Fruit fly (Drosophila melanogaster) whole organism, wandering third instar larva: ENCODE results near the gene Peritrophin-A.
"Not testable (repeated sequence)": the region's sequence is repeated elsewhere in the genome, so short reads cannot be mapped to it uniquely, and the experiment has no call there.

ENCODE experiments used
- Abd-B ChIP-seq: fragments of >200 bp; optimal IDR thresholded peaks from 2 replicates; lab custom pipeline; 2017; ENCODE audit warnings: missing biosample characterization, missing genetic modification characterization
- CG32264 ChIP-seq: fragments of 200-800 bp; sonication (Bioruptor generic); optimal IDR thresholded peaks from 2 replicates; lab custom pipeline; 2016; ENCODE audit warnings: missing biosample characterization, missing genetic modification characterization
- CG9705 ChIP-seq: fragments of 200-800 bp; sonication (Bioruptor generic); optimal IDR thresholded peaks from 2 replicates; lab custom pipeline; 2018; ENCODE audit warnings: missing biosample characterization, mild to moderate bottlenecking, missing genetic modification characterization
- CrebA ChIP-seq: fragments of 200-800 bp; sonication (Bioruptor generic); optimal IDR thresholded peaks from 2 replicates; lab custom pipeline; 2016; ENCODE audit warnings: missing biosample characterization, mild to moderate bottlenecking, missing genetic modification characterization, borderline replicate concordance
- Dif ChIP-seq: fragments of 200-275, 200-300 bp; sonication (Bioruptor generic); optimal IDR thresholded peaks from 2 replicates; lab custom pipeline; 2018; ENCODE audit warnings: missing biosample characterization, missing genetic modification characterization; ENCODE audit not compliant: partially characterized antibody
- HLH106 ChIP-seq: fragments of 200-800 bp; optimal IDR thresholded peaks from 3 replicates; lab custom pipeline; 2019; ENCODE audit warnings: missing biosample characterization, mild to moderate bottlenecking, missing genetic modification characterization, moderate library complexity
- Hnf4 ChIP-seq: fragments of 200-800 bp; sonication (Bioruptor generic); optimal IDR thresholded peaks from 2 replicates; lab custom pipeline; 2016; ENCODE audit warnings: missing biosample characterization, mild to moderate bottlenecking, missing genetic modification characterization
- Hr78 ChIP-seq: fragments of >200 bp; optimal IDR thresholded peaks from 2 replicates; lab custom pipeline; 2017; ENCODE audit warnings: missing biosample characterization, missing genetic modification characterization
- Jra ChIP-seq: sonication (Bioruptor generic); optimal IDR thresholded peaks from 2 replicates; lab custom pipeline; 2016; ENCODE audit warnings: missing biosample characterization, missing genetic modification characterization
- Myc ChIP-seq: fragments of >200 bp; optimal IDR thresholded peaks from 2 replicates; lab custom pipeline; 2017
- N ChIP-seq: fragments of >200 bp; optimal IDR thresholded peaks from 2 replicates; lab custom pipeline; 2018; ENCODE audit warnings: missing biosample characterization, missing external identifiers, missing genetic modification characterization
- OdsH ChIP-seq: fragments of 200-800 bp; sonication (Bioruptor generic); optimal IDR thresholded peaks from 2 replicates; lab custom pipeline; 2016; ENCODE audit warnings: missing biosample characterization, mild to moderate bottlenecking, missing genetic modification characterization
- Rel ChIP-seq, 2 experiments: fragments of 200-800 bp; sonication (Bioruptor generic) in 1 of 2; optimal IDR thresholded peaks; 2 replicates in 1 of 2; 3 replicates in 1 of 2; lab custom pipeline; 2016 to 2019; ENCODE audit warnings: mild to moderate bottlenecking in 2 of 2, missing biosample characterization in 2 of 2, missing genetic modification characterization in 2 of 2, moderate library complexity in 1 of 2
- Sp1 ChIP-seq: fragments of 200-800 bp; sonication (Bioruptor generic); optimal IDR thresholded peaks from 3 replicates; lab custom pipeline; 2019; ENCODE audit warnings: missing biosample characterization, mild to moderate bottlenecking, missing genetic modification characterization, moderate library complexity
- Vsx2 ChIP-seq: fragments of 200-300, 225-300 bp; sonication (Bioruptor generic); optimal IDR thresholded peaks from 2 replicates; lab custom pipeline; 2018; ENCODE audit warnings: missing biosample characterization, missing genetic modification characterization; ENCODE audit not compliant: partially characterized antibody
- brk ChIP-seq: fragments of 200-800 bp; sonication (Bioruptor generic); optimal IDR thresholded peaks from 2 replicates; lab custom pipeline; 2016; ENCODE audit warnings: missing biosample characterization, mild to moderate bottlenecking, missing genetic modification characterization
- dl ChIP-seq, 2 experiments: fragments of 175-275, 200-275 bp in 1 of 2; fragments of 200-275 bp in 1 of 2; sonication (Bioruptor generic); optimal IDR thresholded peaks; lab custom pipeline; 2018; ENCODE audit warnings: mild to moderate bottlenecking in 2 of 2, missing biosample characterization in 2 of 2, missing genetic modification characterization in 2 of 2, moderate library complexity in 2 of 2; ENCODE audit not compliant: partially characterized antibody in 2 of 2, insufficient read depth in 1 of 2
- dmrt93B ChIP-seq: fragments of 200-800 bp; sonication (Bioruptor generic); optimal IDR thresholded peaks from 2 replicates; lab custom pipeline; 2018; ENCODE audit warnings: missing biosample characterization, mild to moderate bottlenecking, missing genetic modification characterization
- ey ChIP-seq: fragments of 200-800 bp; sonication (Bioruptor generic); optimal IDR thresholded peaks from 2 replicates; lab custom pipeline; 2016; ENCODE audit warnings: missing biosample characterization, missing genetic modification characterization
- foxo ChIP-seq, 2 experiments: fragments of 200-800 bp; sonication (Bioruptor generic); optimal IDR thresholded peaks; 2 replicates in 1 of 2; 3 replicates in 1 of 2; lab custom pipeline; 2016 to 2017; ENCODE audit warnings: missing biosample characterization in 2 of 2, missing genetic modification characterization in 2 of 2
- fru ChIP-seq: fragments of 200-800 bp; sonication (Bioruptor generic); optimal IDR thresholded peaks from 3 replicates; lab custom pipeline; 2016; ENCODE audit warnings: missing biosample characterization, mild to moderate bottlenecking, missing genetic modification characterization
- h ChIP-seq: fragments of 200-800 bp; sonication (Bioruptor generic); optimal IDR thresholded peaks from 3 replicates; lab custom pipeline; 2016; ENCODE audit warnings: missing biosample characterization, mild to moderate bottlenecking, missing genetic modification characterization
- jim ChIP-seq: fragments of 175-275, 200-325 bp; sonication (Bioruptor generic); optimal IDR thresholded peaks from 2 replicates; lab custom pipeline; 2016; ENCODE audit warnings: missing biosample characterization, mild to moderate bottlenecking, missing genetic modification characterization
- pan ChIP-seq: fragments of >200 bp; optimal IDR thresholded peaks from 2 replicates; lab custom pipeline; 2017
- psq ChIP-seq: fragments of 200-800 bp; sonication (Bioruptor generic); optimal IDR thresholded peaks from 3 replicates; lab custom pipeline; 2017; ENCODE audit warnings: missing biosample characterization, mild to moderate bottlenecking, missing genetic modification characterization, moderate library complexity
- rgr ChIP-seq: fragments of 200-800 bp; sonication (Bioruptor generic); optimal IDR thresholded peaks from 3 replicates; lab custom pipeline; 2016; ENCODE audit warnings: missing biosample characterization, mild to moderate bottlenecking, missing genetic modification characterization
- sv ChIP-seq: fragments of 200-800 bp; sonication (Bioruptor generic); optimal IDR thresholded peaks from 3 replicates; lab custom pipeline; 2016; ENCODE audit warnings: missing biosample characterization, missing genetic modification characterization
- tai ChIP-seq: sonication (Bioruptor generic); optimal IDR thresholded peaks from 2 replicates; lab custom pipeline; 2016; ENCODE audit warnings: missing biosample characterization, missing genetic modification characterization
- woc ChIP-seq: sonication (Bioruptor generic); optimal IDR thresholded peaks from 2 replicates; lab custom pipeline; 2016; ENCODE audit warnings: missing biosample characterization, mild to moderate bottlenecking, missing genetic modification characterization

Peritrophin-A gene

dm6 chrX:20251586-20252160 lies 7.2 kb downstream of the Peritrophin-A start:
- TF ChIP-seq N (GFP tag; lab: Kevin White, UChicago) = peak; percentile 35
- no peak for TF ChIP-seq tai (GFP tag; lab: Kevin White, UChicago)
- peak; percentile 5 for TF ChIP-seq Jra (GFP tag; lab: Kevin White, UChicago)

- TF ChIP-seq Abd-B (GFP tag; lab: Kevin White, UChicago) = no peak
- no peak for TF ChIP-seq psq (GFP tag; lab: Kevin White, UChicago)
- no peak for TF ChIP-seq tai (GFP tag; lab: Kevin White, UChicago)
- no peak for TF ChIP-seq brk (GFP tag; lab: Kevin White, UChicago)
- no peak for TF ChIP-seq Hr78 (GFP tag; lab: Kevin White, UChicago)
- TF ChIP-seq CrebA (GFP tag; lab: Kevin White, UChicago) = no peak
- no peak for TF ChIP-seq Sp1 (GFP tag; lab: Kevin White, UChicago)
- no peak for TF ChIP-seq Hnf4 (GFP tag; lab: Kevin White, UChicago)
- no peak for TF ChIP-seq rgr
- TF ChIP-seq CG32264 (GFP tag; lab: Kevin White, UChicago) = no peak
- no peak for TF ChIP-seq fru
- no peak for TF ChIP-seq N (GFP tag; lab: Kevin White, UChicago)
These were observed 11.5 kb downstream of the Peritrophin-A start for dm6 chrX:20255977-20256376.

dm6 chrX:20256849-20257590 lies 12.6 kb downstream of the Peritrophin-A start, which contains the start of gene CG17065:
Gene CG17065 (minus strand): TSS chrX:20257199.
- TF ChIP-seq Myc (peak; percentile 99), dmrt93B (GFP tag; lab: Kevin White, UChicago) (peak; percentile 5), tai (GFP tag; lab: Kevin White, UChicago) (no peak), woc (peak; percentile 90), fru (no peak), foxo (GFP tag; optimal IDR thresholded peaks at IDR 0.05; lab: Kevin White, UChicago) (peak in 1 of 2 experiments; percentile 15), Dif (GFP tag; lab: Kevin White, UChicago) (peak; percentile 39), HLH106 (tag; lab: Kevin White, UChicago) (peak; percentile 55), sv (peak; percentile 6), Sp1 (GFP tag; lab: Kevin White, UChicago) (peak; percentile 24), rgr (peak; percentile 5), h (GFP tag; lab: Kevin White, UChicago) (peak; percentile 25), Abd-B (GFP tag; lab: Kevin White, UChicago) (no peak), Hr78 (GFP tag; lab: Kevin White, UChicago) (no peak), CG9705 (GFP tag; lab: Kevin White, UChicago) (peak; percentile 10)

dm6 chrX:20258939-20259338 lies 14.5 kb downstream of the Peritrophin-A start, which contains the start of gene CG42577:
Gene CG42577 (plus strand): TSS chrX:20259239.
- not testable (repeated sequence) for TF ChIP-seq brk, Hr78, OdsH (GFP tag; lab: Kevin White, UChicago)

- TF ChIP-seq dl (GFP tag; optimal IDR thresholded peaks at IDR 0.05; lab: Kevin White, UChicago; ENCODE audit: insufficient read depth in 1 of 2, partially characterized antibody in 2 of 2) = no peak
- TF ChIP-seq fru = no peak
- no peak for TF ChIP-seq Rel (GFP tag; optimal IDR thresholded peaks at IDR 0.05; lab: Kevin White, UChicago)
- TF ChIP-seq Rel (tag; optimal IDR thresholded peaks at IDR 0.05; lab: Kevin White, UChicago) = no peak
- no peak for TF ChIP-seq Myc
- TF ChIP-seq Dif (GFP tag; lab: Kevin White, UChicago) = no peak
- no peak for TF ChIP-seq jim (GFP tag; lab: Kevin White, UChicago)
- no peak for TF ChIP-seq pan (lab: Kevin White, UChicago)
- no peak for TF ChIP-seq HLH106 (tag; lab: Kevin White, UChicago)
- no peak for TF ChIP-seq sv
- no peak for TF ChIP-seq Sp1 (GFP tag; lab: Kevin White, UChicago)
- no peak for TF ChIP-seq dmrt93B (GFP tag; lab: Kevin White, UChicago)
- no peak for TF ChIP-seq h (GFP tag; lab: Kevin White, UChicago)
- no peak for TF ChIP-seq Vsx2 (GFP tag; lab: Kevin White, UChicago)
- TF ChIP-seq N (GFP tag; lab: Kevin White, UChicago) = no peak
- TF ChIP-seq tai (GFP tag; lab: Kevin White, UChicago) = no peak
- no peak for TF ChIP-seq psq (GFP tag; lab: Kevin White, UChicago)
- no peak for TF ChIP-seq rgr
- no peak for TF ChIP-seq Hnf4 (GFP tag; lab: Kevin White, UChicago)
- no peak for TF ChIP-seq ey (GFP tag; lab: Kevin White, UChicago)
These were observed 25.2 kb downstream of the Peritrophin-A start, which contains the start of gene Inx6 for dm6 chrX:20269669-20270068. Gene Inx6 (minus strand): TSS chrX:20269769.
